Fruit fly (Drosophila melanogaster) whole organism, prepupa: ENCODE results near the gene gpp.

Source experiments
- CG11762 ChIP-seq: fragments of 200-800 bp; sonication (Bioruptor generic); optimal IDR thresholded peaks from 3 replicates; lab custom pipeline; 2016; ENCODE audit warnings: missing biosample characterization, missing genetic modification characterization; ENCODE audit not compliant: insufficient read depth
- CG11902 ChIP-seq: fragments of 200-800 bp; sonication (Bioruptor generic); optimal IDR thresholded peaks from 3 replicates; lab custom pipeline; 2016; ENCODE audit warnings: missing biosample characterization, missing genetic modification characterization
- CG15336 ChIP-seq: fragments of 200-800 bp; sonication (Bioruptor generic); IDR thresholded peaks from 2 replicates; pipeline ENCODE4 v1.3.6; 2022; ENCODE audit warnings: missing biosample characterization, missing genetic modification characterization
- CG16779 ChIP-seq: fragments of 200-800 bp; sonication (Bioruptor generic); optimal IDR thresholded peaks from 3 replicates; lab custom pipeline; 2017; ENCODE audit warnings: missing biosample characterization, mild to moderate bottlenecking, missing genetic modification characterization
- CG31627 ChIP-seq: fragments of 200-800 bp; sonication (Bioruptor generic); optimal IDR thresholded peaks from 3 replicates; lab custom pipeline; 2016; ENCODE audit warnings: missing biosample characterization, missing genetic modification characterization
- CG32006 ChIP-seq: fragments of 200-800 bp; sonication (Bioruptor generic); optimal IDR thresholded peaks from 3 replicates; lab custom pipeline; 2017; ENCODE audit warnings: missing biosample characterization, mild to moderate bottlenecking, missing genetic modification characterization
- CG4318 ChIP-seq: fragments of 200-800 bp; sonication (Bioruptor generic); optimal IDR thresholded peaks from 3 replicates; lab custom pipeline; 2017; ENCODE audit warnings: missing biosample characterization, mild to moderate bottlenecking, missing genetic modification characterization
- Ets21C ChIP-seq: fragments of 200-800 bp; sonication (Bioruptor generic); optimal IDR thresholded peaks from 3 replicates; lab custom pipeline; 2016; ENCODE audit warnings: missing biosample characterization, missing genetic modification characterization
- Hr39 ChIP-seq: fragments of 200-800 bp; sonication (Bioruptor generic); optimal IDR thresholded peaks from 2 replicates; lab custom pipeline; 2016; ENCODE audit warnings: missing biosample characterization, missing genetic modification characterization
- Lpt ChIP-seq: fragments of 200-800 bp; sonication (Bioruptor generic); optimal IDR thresholded peaks from 3 replicates; lab custom pipeline; 2016; ENCODE audit warnings: missing biosample characterization, missing genetic modification characterization
- dac ChIP-seq: fragments of 200-800 bp; sonication (Bioruptor generic); optimal IDR thresholded peaks from 2 replicates; lab custom pipeline; 2017; ENCODE audit warnings: missing biosample characterization, mild to moderate bottlenecking, missing genetic modification characterization
- pdm3 ChIP-seq: fragments of 200-800 bp; sonication (Bioruptor generic); optimal IDR thresholded peaks from 3 replicates; lab custom pipeline; 2016; ENCODE audit warnings: missing biosample characterization, missing genetic modification characterization
- vri ChIP-seq: fragments of 200-800 bp; sonication (Bioruptor generic); optimal IDR thresholded peaks from 3 replicates; lab custom pipeline; 2016; ENCODE audit warnings: missing biosample characterization, mild to moderate bottlenecking, missing genetic modification characterization

DNA sequence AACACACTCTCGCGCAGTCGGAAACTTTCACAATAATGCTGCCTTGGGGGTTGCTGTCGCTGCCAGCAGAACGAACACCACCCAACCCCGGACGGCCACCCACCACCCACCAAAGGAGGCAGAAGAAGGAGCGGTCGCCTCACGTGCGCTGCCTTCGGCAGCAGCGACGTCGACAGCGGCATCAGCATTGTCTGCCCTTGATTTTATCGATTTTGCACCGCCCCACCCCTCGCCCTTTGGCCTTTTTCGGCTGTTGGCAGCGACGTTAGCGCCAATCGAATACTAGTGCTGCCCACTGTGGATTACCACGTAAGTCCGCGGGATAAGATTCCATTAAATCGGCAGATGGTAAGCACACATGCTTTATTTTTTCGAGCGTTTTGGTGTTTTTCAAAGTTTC, 12.4 kb downstream of the gpp start:
- TF ChIP-seq Hr39 (GFP tag; lab: Kevin White, UChicago), result no peak
- no peak for TF ChIP-seq CG11762
- TF ChIP-seq pdm3 (GFP tag; lab: Kevin White, UChicago), result no peak
- no peak for TF ChIP-seq CG31627
- no peak for TF ChIP-seq CG15336 (GFP tag; lab: Robert Waterston, UW)
- no peak for TF ChIP-seq CG4318 (GFP tag; lab: Kevin White, UChicago)
- no peak for TF ChIP-seq CG32006 (GFP tag; lab: Kevin White, UChicago)
- no peak for TF ChIP-seq dac
- TF ChIP-seq Ets21C (GFP tag; lab: Kevin White, UChicago), result no peak
- TF ChIP-seq CG11902, result no peak
- TF ChIP-seq CG16779 (tag; lab: Kevin White, UChicago), result no peak
- TF ChIP-seq vri (GFP tag; lab: Kevin White, UChicago), result no peak
- TF ChIP-seq Lpt (GFP tag; lab: Kevin White, UChicago), result no peak
